Worm (Caenorhabditis elegans): ENCODE data around the gene F53E4.1.
"Not testable (repeated sequence)": the region's sequence is repeated elsewhere in the genome, so short reads cannot be mapped to it uniquely, and the experiment has no call there.

F53E4.1 gene

ce11 chrV:15674899-15675298, 6.8 kb upstream of the F53E4.1 start:
- TF ChIP-seq T23F11.4 (GFP tag; optimal IDR thresholded peaks at IDR 0.05) (no peak), pat-9 (tag; optimal IDR thresholded peaks at IDR 0.05) (no peak), ref-2 (tag; optimal IDR thresholded peaks at IDR 0.05) (no peak), ceh-30 (tag; optimal IDR thresholded peaks at IDR 0.05) (no peak), rnt-1 (tag; optimal IDR thresholded peaks at IDR 0.05) (no peak), che-1 (tag; optimal IDR thresholded peaks at IDR 0.05) (no peak), ceh-24 (tag; optimal IDR thresholded peaks at IDR 0.05) (no peak), gmeb-2 (tag; optimal IDR thresholded peaks at IDR 0.05) (no peak), pros-1 (tag; optimal IDR thresholded peaks at IDR 0.05) (no peak), hlh-6 (tag; optimal IDR thresholded peaks at IDR 0.05) (no peak), ceh-45 (GFP tag; IDR thresholded peaks at IDR 0.05) (no peak), pax-1 (tag; optimal IDR thresholded peaks at IDR 0.05) (no peak), syd-9 (tag; optimal IDR thresholded peaks at IDR 0.05) (no peak), C08G9.2 (tag; optimal IDR thresholded peaks at IDR 0.05) (no peak), pha-4 (tag; optimal IDR thresholded peaks at IDR 0.05) (no peak), tbx-7 (tag; optimal IDR thresholded peaks at IDR 0.05) (no peak)

- TF ChIP-seq nhr-232 (tag; optimal IDR thresholded peaks at IDR 0.05) (no peak), hlh-15 (tag; optimal IDR thresholded peaks at IDR 0.05) (no peak), C38D4.7 (GFP tag; optimal IDR thresholded peaks at IDR 0.05) (no peak), ttx-3 (tag; optimal IDR thresholded peaks at IDR 0.05) (no peak), C08G9.2 (tag; optimal IDR thresholded peaks at IDR 0.05) (no peak), ceh-6 (GFP tag; optimal IDR thresholded peaks at IDR 0.05) (no peak), unc-55 (GFP tag; optimal IDR thresholded peaks at IDR 0.05) (no peak), fkh-10 (GFP tag; optimal IDR thresholded peaks at IDR 0.05) (no peak), ref-2 (tag; optimal IDR thresholded peaks at IDR 0.05) (no peak), odd-2 (tag; optimal IDR thresholded peaks at IDR 0.05) (no peak), elt-4 (tag; optimal IDR thresholded peaks at IDR 0.05) (no peak), eyg-1 (tag; optimal IDR thresholded peaks at IDR 0.05) (no peak)
Observed at ce11 chrV:15673707-15674106, 5.6 kb upstream of the F53E4.1 start, which contains the start of gene nhr-51. Gene nhr-51 (plus strand): TSS chrV:15674007.

ce11 chrV:15670139-15670538, 2.0 kb upstream of the F53E4.1 start, which contains the start of gene K06B4.15:
Gene K06B4.15 (plus strand): TSS chrV:15670439.
- TF ChIP-seq ttx-3 (tag; optimal IDR thresholded peaks at IDR 0.05); ama-1 (optimal IDR thresholded peaks at IDR 0.05); unc-3 (GFP tag; conservative IDR thresholded peaks at IDR 0.05); unc-3 (tag; optimal IDR thresholded peaks at IDR 0.05): not testable (repeated sequence)

ce11 chrV:15668870-15669269, 770 bp upstream of the F53E4.1 start, which contains the start of gene K06B4.4:
Gene K06B4.4 (plus strand): TSS chrV:15669170.
- TF ChIP-seq ceh-48 (tag; optimal IDR thresholded peaks at IDR 0.05): no peak
- TF ChIP-seq hlh-15 (tag; optimal IDR thresholded peaks at IDR 0.05): no peak
- TF ChIP-seq K02D7.2 (tag; optimal IDR thresholded peaks at IDR 0.05): no peak
- TF ChIP-seq nhr-11 (tag; optimal IDR thresholded peaks at IDR 0.05): no peak
- TF ChIP-seq ceh-31 (tag; optimal IDR thresholded peaks at IDR 0.05): no peak
- no peak for TF ChIP-seq eyg-1 (tag; optimal IDR thresholded peaks at IDR 0.05)
- no peak for TF ChIP-seq tbx-2 (tag; optimal IDR thresholded peaks at IDR 0.05)

ce11 chrV:15666718-15667117, 1.4 kb downstream of the F53E4.1 start:
- TF ChIP-seq unc-86 (tag; optimal IDR thresholded peaks at IDR 0.05) (no peak), pqm-1 (tag; optimal IDR thresholded peaks at IDR 0.05) (peak; percentile 5), elt-2 (tag; optimal IDR thresholded peaks at IDR 0.05) (peak; percentile 75), ceh-19 (GFP tag; optimal IDR thresholded peaks at IDR 0.05) (no peak)
